Worm (Caenorhabditis elegans): Measurements from ENCODE around the gene F01D5.6.
A peak's percentile ranks its signal among the peaks of the same experiment; 100 is the strongest.

The F01D5.6 gene

DNA sequence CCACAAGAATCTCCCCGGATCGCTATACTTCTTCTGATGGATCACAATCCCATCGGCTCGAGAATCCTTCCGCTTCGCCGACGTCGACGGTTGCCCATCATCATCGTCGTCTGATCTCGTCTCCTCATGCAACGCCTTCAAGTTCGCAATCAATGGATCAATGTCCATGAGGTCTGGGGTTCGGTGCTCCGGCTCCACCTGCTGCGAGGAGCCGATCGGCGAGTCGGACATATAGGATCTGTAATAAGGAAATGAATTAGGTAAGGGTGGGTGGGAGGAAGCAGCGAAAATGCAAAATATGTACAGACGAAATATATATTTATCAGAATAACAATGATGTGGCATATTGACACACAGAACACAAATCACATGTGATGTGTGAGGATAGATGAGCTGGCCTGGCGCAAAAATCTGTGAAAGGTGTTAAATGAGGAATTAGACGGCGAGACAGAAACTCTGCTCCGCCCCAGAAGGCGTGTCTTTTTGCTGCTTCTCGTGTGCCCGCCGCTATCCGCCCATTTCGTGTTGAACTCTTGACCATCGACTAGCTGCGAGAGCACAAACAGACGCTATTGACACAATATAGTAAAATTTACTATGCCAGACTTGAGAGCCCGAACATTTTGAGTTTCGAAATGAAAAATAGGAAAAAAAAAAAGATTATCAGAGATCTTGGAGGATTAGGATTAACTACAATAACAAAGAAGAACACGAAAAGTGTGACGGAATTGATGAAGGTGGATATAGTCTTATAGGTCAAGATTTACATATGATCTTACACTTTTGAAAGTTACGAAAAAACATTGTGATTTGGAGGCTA is 31.4 kb downstream of the F01D5.6 start:
- TF ChIP-seq nhr-237 (tag; optimal IDR thresholded peaks at IDR 0.05) (no peak), pha-4 (tag; optimal IDR thresholded peaks at IDR 0.05) (peak; percentile 22), egl-5 (tag; optimal IDR thresholded peaks at IDR 0.05) (no peak), elt-1 (tag; optimal IDR thresholded peaks at IDR 0.05) (no peak), nfya-1 (tag; optimal IDR thresholded peaks at IDR 0.05; ENCODE audit: insufficient read depth) (peak; percentile 6), lin-39 (tag; optimal IDR thresholded peaks at IDR 0.05) (peak; percentile 39), elt-2 (tag; optimal IDR thresholded peaks at IDR 0.05) (no peak)

- TF ChIP-seq elt-2 (tag; optimal IDR thresholded peaks at IDR 0.05) (peak; percentile 38), nfya-1 (tag; optimal IDR thresholded peaks at IDR 0.05; ENCODE audit: insufficient read depth) (peak; percentile 10), lin-39 (tag; optimal IDR thresholded peaks at IDR 0.05) (no peak)
These were observed 32.0 kb downstream of the F01D5.6 start for ce11 chrII:14038331-14038730.

- TF ChIP-seq ztf-4 (tag; optimal IDR thresholded peaks at IDR 0.05) = no peak
- TF ChIP-seq pqm-1 (tag; optimal IDR thresholded peaks at IDR 0.05) = peak; percentile 5
These were observed 33.5 kb downstream of the F01D5.6 start for ce11 chrII:14039811-14040203.

- TF ChIP-seq zag-1 (tag; optimal IDR thresholded peaks at IDR 0.05) (peak; percentile 76), aly-2 (tag; optimal IDR thresholded peaks at IDR 0.05) (no peak), lsy-12 (tag; optimal IDR thresholded peaks at IDR 0.05) (peak; percentile 79), skn-1 (tag; optimal IDR thresholded peaks at IDR 0.05) (peak; percentile 66), eor-1 (tag; optimal IDR thresholded peaks at IDR 0.05) (no peak), elt-3 (tag; optimal IDR thresholded peaks at IDR 0.05) (no peak), pha-4 (tag; optimal IDR thresholded peaks at IDR 0.05) (peak; percentile 85), nhr-23 (tag; optimal IDR thresholded peaks at IDR 0.05) (peak; percentile 87), fkh-10 (GFP tag; optimal IDR thresholded peaks at IDR 0.05) (peak; percentile 68), nhr-25 (tag; optimal IDR thresholded peaks at IDR 0.05) (peak; percentile 60), fos-1 (tag; optimal IDR thresholded peaks at IDR 0.05) (no peak), ceh-16 (tag; optimal IDR thresholded peaks at IDR 0.05) (no peak), R02D3.7 (tag; optimal IDR thresholded peaks at IDR 0.05) (peak; percentile 71), egl-5 (tag; optimal IDR thresholded peaks at IDR 0.05) (peak; percentile 93), nhr-28 (tag; optimal IDR thresholded peaks at IDR 0.05) (no peak), lin-39 (tag; optimal IDR thresholded peaks at IDR 0.05) (peak; percentile 99), elt-2 (tag; optimal IDR thresholded peaks at IDR 0.05) (peak; percentile 92), mml-1 (tag; optimal IDR thresholded peaks at IDR 0.05) (no peak), egl-27 (tag; optimal IDR thresholded peaks at IDR 0.05) (peak; percentile 82), jun-1 (tag; optimal IDR thresholded peaks at IDR 0.05) (peak; percentile 91), daf-12 (tag; optimal IDR thresholded peaks at IDR 0.05) (no peak), mdl-1 (tag; optimal IDR thresholded peaks at IDR 0.05) (peak; percentile 98), tbx-2 (tag; optimal IDR thresholded peaks at IDR 0.05) (peak; percentile 84), ztf-11 (tag; optimal IDR thresholded peaks at IDR 0.05) (no peak), ZK546.5 (tag; optimal IDR thresholded peaks at IDR 0.05) (peak; percentile 25), fkh-2 (tag; optimal IDR thresholded peaks at IDR 0.05) (no peak), snpc-4 (tag; optimal IDR thresholded peaks at IDR 0.05) (peak; percentile 76), nhr-11 (tag; optimal IDR thresholded peaks at IDR 0.05) (peak; percentile 82), sea-2 (GFP tag; optimal IDR thresholded peaks at IDR 0.05) (no peak), pqm-1 (tag; optimal IDR thresholded peaks at IDR 0.05) (peak; percentile 72), ceh-82 (tag; optimal IDR thresholded peaks at IDR 0.05) (no peak), unc-62 (GFP tag; optimal IDR thresholded peaks at IDR 0.05) (peak; percentile 93), elt-1 (tag; optimal IDR thresholded peaks at IDR 0.05) (peak; percentile 44), nhr-237 (tag; optimal IDR thresholded peaks at IDR 0.05) (no peak), lin-15B (tag; optimal IDR thresholded peaks at IDR 0.05) (peak; percentile 65), unc-39 (tag; optimal IDR thresholded peaks at IDR 0.05) (no peak), nhr-43 (tag; optimal IDR thresholded peaks at IDR 0.05; ENCODE audit: poor library complexity, severe bottlenecking) (peak; percentile 82), ztf-4 (tag; optimal IDR thresholded peaks at IDR 0.05) (peak; percentile 72), hmg-11 (tag; optimal IDR thresholded peaks at IDR 0.05) (peak; percentile 98), ama-1 (optimal IDR thresholded peaks at IDR 0.05) (peak; percentile 74), nhr-76 (tag; optimal IDR thresholded peaks at IDR 0.05) (no peak), ceh-9 (tag; optimal IDR thresholded peaks at IDR 0.05) (no peak), nhr-77 (tag; optimal IDR thresholded peaks at IDR 0.05) (peak; percentile 45)
These were observed 34.0 kb downstream of the F01D5.6 start for ce11 chrII:14040204-14040842.
